Worm (Caenorhabditis elegans) whole organism, young adult: ENCODE measurements around the gene Y9C9A.8.
A peak's percentile ranks its signal among the peaks of the same experiment; 100 is the strongest.

Source experiments
- B0019.2 ChIP-seq: fragments of 200-800 bp; sonication (Bioruptor generic); conservative IDR thresholded peaks from 2 replicates; pipeline ENCODE4 v1.3.6; 2022; ENCODE audit warnings: missing genetic modification reagents, missing genetic modification characterization, missing compliant biosample characterization
- B0336.3 ChIP-seq: fragments of 200-800 bp; sonication (Bioruptor generic); IDR thresholded peaks from 2 replicates; pipeline ENCODE4 v1.3.6; 2022; ENCODE audit warnings: missing genetic modification characterization, missing compliant biosample characterization
- C17E4.6 ChIP-seq: fragments of 200-800 bp; sonication (Bioruptor generic); IDR thresholded peaks from 2 replicates; pipeline ENCODE4 v1.3.6; 2022; ENCODE audit warnings: missing genetic modification reagents, missing genetic modification characterization, missing compliant biosample characterization
- D2030.7 ChIP-seq: fragments of 200-800 bp; sonication (Bioruptor generic); IDR thresholded peaks from 2 replicates; pipeline ENCODE4 v1.3.6; 2022; ENCODE audit warnings: missing genetic modification reagents, missing genetic modification characterization, missing compliant biosample characterization
- F33H1.4 ChIP-seq: fragments of 200-800 bp; sonication (Bioruptor generic); IDR thresholded peaks from 2 replicates; pipeline ENCODE4 v1.3.6; 2022; ENCODE audit warnings: missing genetic modification reagents, missing genetic modification characterization, missing compliant biosample characterization
- F37B4.10 ChIP-seq: fragments of 200-800 bp; sonication (Bioruptor generic); IDR thresholded peaks from 2 replicates; pipeline ENCODE4 v1.3.6; 2022; ENCODE audit warnings: missing genetic modification characterization, missing compliant biosample characterization
- F49E8.2 ChIP-seq: sonication (generic microtip); optimal IDR thresholded peaks from 3 replicates; lab custom pipeline; 2017; ENCODE audit warnings: missing genetic modification characterization, mild to moderate bottlenecking, missing compliant biosample characterization, antibody characterized with exemption, moderate library complexity; ENCODE audit not compliant: insufficient read depth
- Y56A3A.18 ChIP-seq: fragments of 200-800 bp; sonication (Bioruptor generic); IDR thresholded peaks from 2 replicates; pipeline ENCODE4 v1.3.6; 2022; ENCODE audit warnings: missing genetic modification reagents, missing genetic modification characterization, missing compliant biosample characterization
- aptf-3 ChIP-seq: fragments of 200-800 bp; sonication (Bioruptor generic); IDR thresholded peaks from 2 replicates; pipeline ENCODE4 v1.3.6; 2022; ENCODE audit warnings: missing genetic modification characterization, missing compliant biosample characterization
- atf-7 ChIP-seq: sonication (generic microtip); optimal IDR thresholded peaks from 2 replicates; lab custom pipeline; 2017; ENCODE audit warnings: mild to moderate bottlenecking, missing genetic modification characterization, missing compliant biosample characterization
- attf-6 ChIP-seq: fragments of 200-800 bp; sonication (Bioruptor generic); IDR thresholded peaks from 2 replicates; pipeline ENCODE4 v1.3.6; 2022; ENCODE audit warnings: missing genetic modification reagents, missing genetic modification characterization, missing compliant biosample characterization
- ccch-3 ChIP-seq: fragments of 200-800 bp; sonication (Bioruptor generic); optimal IDR thresholded peaks from 2 replicates; lab custom pipeline; 2018; ENCODE audit warnings: mild to moderate bottlenecking, missing genetic modification characterization, missing compliant biosample characterization
- cebp-1 ChIP-seq, 2 experiments: fragments of 200-800 bp in 1 of 2; sonication (Bioruptor generic) in 1 of 2; sonication (generic microtip) in 1 of 2; IDR thresholded peaks in 1 of 2; optimal IDR thresholded peaks in 1 of 2; 2 replicates each; pipeline versions ENCODE4 v1.3.6 to Lab custom; 2017 to 2022; ENCODE audit warnings: missing compliant biosample characterization in 2 of 2, missing genetic modification characterization in 2 of 2, mild to moderate bottlenecking in 1 of 2, missing genetic modification reagents in 1 of 2, moderate library complexity in 1 of 2
- ceh-27 ChIP-seq: fragments of 200-800 bp; sonication (Bioruptor generic); optimal IDR thresholded peaks from 2 replicates; lab custom pipeline; 2018; ENCODE audit warnings: mild to moderate bottlenecking, missing genetic modification characterization, moderate library complexity, missing compliant biosample characterization
- ceh-40 ChIP-seq: fragments of 200-800 bp; sonication (Bioruptor generic); IDR thresholded peaks from 2 replicates; pipeline ENCODE4 v1.3.6; 2022; ENCODE audit warnings: missing genetic modification characterization, missing compliant biosample characterization
- ceh-58 ChIP-seq: fragments of 200-800 bp; sonication (Bioruptor generic); IDR thresholded peaks from 2 replicates; pipeline ENCODE4 v1.3.6; 2022; ENCODE audit warnings: missing genetic modification characterization, missing compliant biosample characterization
- egl-44 ChIP-seq: fragments of 200-800 bp; sonication (Bioruptor generic); IDR thresholded peaks from 2 replicates; pipeline ENCODE4 v1.3.6; 2022; ENCODE audit warnings: missing genetic modification reagents, missing genetic modification characterization, missing compliant biosample characterization
- fkh-3 ChIP-seq: sonication (generic microtip); optimal IDR thresholded peaks from 2 replicates; lab custom pipeline; 2016; ENCODE audit warnings: mild to moderate bottlenecking, missing genetic modification characterization, missing compliant biosample characterization
- him-1 ChIP-seq: sonication (generic microtip); optimal IDR thresholded peaks from 2 replicates; lab custom pipeline; 2016; ENCODE audit warnings: missing genotype, missing genetic modification reagents, missing genetic modification characterization, missing compliant biosample characterization
- hmg-1.2 ChIP-seq: fragments of 200-800 bp; sonication (Bioruptor generic); IDR thresholded peaks from 2 replicates; pipeline ENCODE4 v1.3.6; 2022; ENCODE audit warnings: missing genetic modification reagents, missing genetic modification characterization, missing compliant biosample characterization
- hrde-1 ChIP-seq: sonication (generic microtip); optimal IDR thresholded peaks from 2 replicates; lab custom pipeline; 2016; ENCODE audit warnings: missing genetic modification characterization, mild to moderate bottlenecking, missing compliant biosample characterization, moderate library complexity, missing genotype, missing genetic modification reagents, borderline replicate concordance
- lin-26 ChIP-seq: fragments of 200-800 bp; sonication (Bioruptor generic); IDR thresholded peaks from 2 replicates; pipeline ENCODE4 v1.3.6; 2022; ENCODE audit warnings: missing genetic modification reagents, missing genetic modification characterization, missing compliant biosample characterization
- lin-40 ChIP-seq: sonication (generic microtip); optimal IDR thresholded peaks from 2 replicates; lab custom pipeline; 2016; ENCODE audit warnings: missing genetic modification characterization, mild to moderate bottlenecking, missing compliant biosample characterization, missing genotype, missing genetic modification reagents
- lsl-1 ChIP-seq: fragments of 200-800 bp; sonication (Bioruptor generic); optimal IDR thresholded peaks from 2 replicates; lab custom pipeline; 2018; ENCODE audit warnings: mild to moderate bottlenecking, missing genetic modification characterization, moderate library complexity, missing compliant biosample characterization
- madf-10 ChIP-seq: sonication (generic microtip); optimal IDR thresholded peaks from 2 replicates; lab custom pipeline; 2016; ENCODE audit warnings: mild to moderate bottlenecking, missing genetic modification characterization, missing compliant biosample characterization
- madf-6 ChIP-seq: fragments of 200-800 bp; sonication (Bioruptor generic); IDR thresholded peaks from 2 replicates; pipeline ENCODE4 v1.3.6; 2022; ENCODE audit warnings: missing genetic modification reagents, missing genetic modification characterization, missing compliant biosample characterization
- mcd-1 ChIP-seq: fragments of 200-800 bp; sonication (Bioruptor generic); IDR thresholded peaks from 2 replicates; pipeline ENCODE4 v1.3.6; 2022; ENCODE audit warnings: missing genetic modification reagents, missing genetic modification characterization, missing compliant biosample characterization
- mes-4 ChIP-seq: sonication (generic microtip); optimal IDR thresholded peaks from 2 replicates; lab custom pipeline; 2016; ENCODE audit warnings: missing genotype, missing genetic modification characterization, missing compliant biosample characterization
- nfyb-1 ChIP-seq: fragments of 200-800 bp; sonication (Bioruptor generic); IDR thresholded peaks from 2 replicates; pipeline ENCODE4 v1.3.6; 2022; ENCODE audit warnings: missing genetic modification reagents, missing genetic modification characterization, missing compliant biosample characterization
- nhr-120 ChIP-seq: fragments of 200-800 bp; sonication (Bioruptor generic); IDR thresholded peaks from 2 replicates; pipeline ENCODE4 v1.3.6; 2022; ENCODE audit warnings: missing genetic modification characterization, missing compliant biosample characterization
- nhr-179 ChIP-seq: sonication (generic microtip); optimal IDR thresholded peaks from 2 replicates; lab custom pipeline; 2016; ENCODE audit warnings: mild to moderate bottlenecking, missing genetic modification characterization, missing compliant biosample characterization
- nhr-80 ChIP-seq: sonication (generic microtip); optimal IDR thresholded peaks from 2 replicates; lab custom pipeline; 2016; ENCODE audit warnings: missing genetic modification characterization, missing compliant biosample characterization
- nhr-90 ChIP-seq: sonication (generic microtip); optimal IDR thresholded peaks from 2 replicates; lab custom pipeline; 2016; ENCODE audit warnings: missing genotype, mild to moderate bottlenecking, missing genetic modification characterization, missing compliant biosample characterization
- rec-8 ChIP-seq, 2 experiments: sonication (generic microtip); optimal IDR thresholded peaks; 2 replicates each; lab custom pipeline; 2016; ENCODE audit warnings: mild to moderate bottlenecking in 2 of 2, missing genetic modification characterization in 2 of 2, missing genetic modification reagents in 2 of 2, missing genotype in 2 of 2, missing biosample characterization in 1 of 2, missing compliant biosample characterization in 1 of 2, moderate library complexity in 1 of 2
- repo-1 ChIP-seq: sonication (generic microtip); optimal IDR thresholded peaks from 2 replicates; lab custom pipeline; 2017; ENCODE audit warnings: mild to moderate bottlenecking, missing genetic modification characterization, missing compliant biosample characterization
- rpc-1 ChIP-seq, 2 experiments: fragments of 150-350 bp in 1 of 2; sonication (generic microtip) in 1 of 2; optimal IDR thresholded peaks; 2 replicates each; lab custom pipeline; 2014 to 2018; ENCODE audit warnings: missing biosample characterization in 1 of 2, missing genetic modification characterization in 1 of 2, missing genetic modification reagents in 1 of 2, missing genotype in 1 of 2
- snpc-1.1 ChIP-seq: sonication (generic microtip); optimal IDR thresholded peaks from 2 replicates; lab custom pipeline; 2017; ENCODE audit warnings: missing genetic modification characterization, mild to moderate bottlenecking, missing compliant biosample characterization, antibody characterized with exemption, moderate library complexity, missing genotype, missing genetic modification reagents; ENCODE audit not compliant: insufficient read depth
- snpc-1.3 ChIP-seq: sonication (generic microtip); optimal IDR thresholded peaks from 2 replicates; lab custom pipeline; 2017; ENCODE audit warnings: missing genetic modification characterization, mild to moderate bottlenecking, missing compliant biosample characterization, antibody characterized with exemption, moderate library complexity, missing genotype, missing genetic modification reagents; ENCODE audit not compliant: insufficient read depth
- somi-1 ChIP-seq: fragments of 200-800 bp; sonication (Bioruptor generic); optimal IDR thresholded peaks from 2 replicates; lab custom pipeline; 2018; ENCODE audit warnings: mild to moderate bottlenecking, missing genetic modification characterization, missing compliant biosample characterization
- tbp1 ChIP-seq: fragments of 200-800 bp; sonication (Bioruptor generic); optimal IDR thresholded peaks from 2 replicates; lab custom pipeline; 2018; ENCODE audit warnings: mild to moderate bottlenecking, missing genetic modification characterization, missing compliant biosample characterization
- tlf-1 ChIP-seq: fragments of 200-800 bp; sonication (Bioruptor generic); optimal IDR thresholded peaks from 2 replicates; lab custom pipeline; 2018; ENCODE audit warnings: mild to moderate bottlenecking, missing genetic modification characterization, missing compliant biosample characterization
- ztf-18 ChIP-seq: sonication (generic microtip); optimal IDR thresholded peaks from 2 replicates; lab custom pipeline; 2016; ENCODE audit warnings: missing genotype, mild to moderate bottlenecking, missing genetic modification characterization, missing compliant biosample characterization
- ztf-25 ChIP-seq: fragments of 200-800 bp; sonication (Bioruptor generic); IDR thresholded peaks from 2 replicates; pipeline ENCODE4 v1.3.6; 2022; ENCODE audit warnings: missing genetic modification reagents, missing genetic modification characterization, missing compliant biosample characterization
- ztf-26 ChIP-seq: sonication (generic microtip); optimal IDR thresholded peaks from 2 replicates; lab custom pipeline; 2017; ENCODE audit warnings: missing genetic modification characterization, missing compliant biosample characterization
- ztf-28 ChIP-seq: fragments of 200-800 bp; sonication (Bioruptor generic); IDR thresholded peaks from 2 replicates; pipeline ENCODE4 v1.3.6; 2022; ENCODE audit warnings: missing genetic modification reagents, missing genetic modification characterization, missing compliant biosample characterization
- ztf-3 ChIP-seq: fragments of 200-800 bp; sonication (Bioruptor generic); optimal IDR thresholded peaks from 2 replicates; lab custom pipeline; 2018; ENCODE audit warnings: mild to moderate bottlenecking, missing genetic modification characterization, missing compliant biosample characterization

Y9C9A.8 gene

DNA sequence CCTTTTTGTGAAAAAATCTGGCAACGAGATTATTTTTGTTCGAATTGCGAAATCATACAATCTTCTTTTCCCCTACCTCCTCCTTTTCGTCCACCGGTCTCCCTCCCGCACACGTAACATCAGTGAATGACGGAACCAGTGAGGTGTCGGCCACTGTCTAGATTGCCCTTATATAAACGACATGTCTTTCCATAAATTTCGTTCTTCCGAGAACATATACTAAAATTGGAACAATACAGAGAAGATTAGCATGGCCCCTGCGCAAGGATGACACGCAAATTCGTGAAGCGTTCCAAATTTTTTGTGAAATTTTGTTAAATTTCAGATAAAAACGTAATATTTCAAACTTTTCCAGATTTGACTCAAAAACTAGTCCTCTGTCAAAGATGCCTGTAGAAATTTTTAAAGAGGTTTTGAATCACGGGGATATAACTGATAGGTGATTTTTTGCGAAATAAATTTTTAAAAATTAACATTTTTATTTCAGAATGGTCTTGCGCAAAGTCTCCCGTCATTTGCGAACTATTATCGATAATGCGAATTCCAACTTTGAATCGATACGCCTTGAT lies 693 bp downstream of the Y9C9A.8 start (continued):
- TF ChIP-seq nhr-120 = 0 out of 2 replicates have a peak, but pooled peaks have one; percentile 49
- peak; percentile 44; the same call in 1 of the 2 replicates for TF ChIP-seq cebp-1 (GFP tag; IDR thresholded peaks at IDR 0.05; lab: Robert Waterston, UW)
- no peak for TF ChIP-seq cebp-1 (tag; optimal IDR thresholded peaks at IDR 0.05; lab: Kevin White, UChicago)
- TF ChIP-seq madf-10 (tag; lab: Kevin White, UChicago) = peak; percentile 18
- TF ChIP-seq fkh-3 (tag; lab: Kevin White, UChicago) = peak; percentile 45
- TF ChIP-seq madf-6 = no peak; the same call in 1 of the 2 replicates
- no peak for TF ChIP-seq ceh-27 (GFP tag; lab: Kevin White, UChicago)
- no peak for TF ChIP-seq nhr-179 (tag; lab: Kevin White, UChicago)
- no peak for TF ChIP-seq lin-40
- peak; percentile 83 for TF ChIP-seq tbp1 (GFP tag; lab: Kevin White, UChicago)
- peak; percentile 47 for TF ChIP-seq mes-4
- TF ChIP-seq F33H1.4 (GFP tag; lab: Robert Waterston, UW) = peak; percentile 46
- no peak for TF ChIP-seq ccch-3 (GFP tag; lab: Kevin White, UChicago)
- TF ChIP-seq ztf-28 (GFP tag; lab: Robert Waterston, UW) = no peak
- peak; percentile 85 for TF ChIP-seq rpc-1 (optimal IDR thresholded peaks at IDR 0.05; lab: Kevin White, UChicago)
- TF ChIP-seq rpc-1 (tag; optimal IDR thresholded peaks at IDR 0.05; lab: Kevin White, UChicago) = peak; percentile 84
- peak; percentile 80 for TF ChIP-seq hmg-1.2 (GFP tag; lab: Robert Waterston, UW)
- 0 out of 2 replicates have a peak, but pooled peaks have one; percentile 57 for TF ChIP-seq aptf-3 (GFP tag; lab: Robert Waterston, UW)
- no peak for TF ChIP-seq B0019.2 (GFP tag; lab: Robert Waterston, UW)
- TF ChIP-seq snpc-1.3 = peak; percentile 59
- TF ChIP-seq atf-7 = no peak
- no peak for TF ChIP-seq repo-1 (tag; lab: Kevin White, UChicago)
- TF ChIP-seq lin-26 = peak; percentile 91
- peak; percentile 71 for TF ChIP-seq F49E8.2 (tag; lab: Kevin White, UChicago)
- TF ChIP-seq C17E4.6 (GFP tag; lab: Robert Waterston, UW) = peak; percentile 48; the same call in 1 of the 2 replicates
- no peak for TF ChIP-seq ztf-3 (GFP tag; lab: Kevin White, UChicago)
- no peak; the same call in 1 of the 2 replicates for TF ChIP-seq D2030.7 (GFP tag; lab: Robert Waterston, UW)
- TF ChIP-seq hrde-1 (tag; lab: Kevin White, UChicago) = no peak
- TF ChIP-seq tlf-1 (GFP tag; lab: Kevin White, UChicago) = peak; percentile 11
- no peak for TF ChIP-seq somi-1 (GFP tag; lab: Kevin White, UChicago)
- TF ChIP-seq nhr-90 = peak; percentile 31
- TF ChIP-seq ztf-18 (tag; lab: Kevin White, UChicago) = peak; percentile 69
- peak; percentile 92 for TF ChIP-seq snpc-1.1 (tag; lab: Kevin White, UChicago)
- no peak for TF ChIP-seq ceh-58 (GFP tag; lab: Robert Waterston, UW)
- peak; percentile 39; the same call in 1 of the 2 replicates for TF ChIP-seq egl-44 (GFP tag; lab: Robert Waterston, UW)
- no peak for TF ChIP-seq nhr-80 (tag; lab: Kevin White, UChicago)
- no peak for TF ChIP-seq F37B4.10 (GFP tag; lab: Robert Waterston, UW)
- peak; percentile 34 for TF ChIP-seq lsl-1 (GFP tag; lab: Kevin White, UChicago)
- no peak for TF ChIP-seq B0336.3 (GFP tag; lab: Robert Waterston, UW)
- peak; percentile 89 for TF ChIP-seq attf-6 (GFP tag; lab: Robert Waterston, UW)
- TF ChIP-seq Y56A3A.18 = peak; percentile 93
- peak; percentile 37 for TF ChIP-seq him-1 (tag; lab: Kevin White, UChicago)
- TF ChIP-seq nfyb-1 (GFP tag; lab: Robert Waterston, UW) = no peak
- no peak for TF ChIP-seq rec-8 (tag; optimal IDR thresholded peaks at IDR 0.05; lab: Kevin White, UChicago)
- TF ChIP-seq ceh-40 (GFP tag; lab: Robert Waterston, UW) = peak; percentile 65; the same call in 1 of the 2 replicates
- TF ChIP-seq ztf-26 (tag; lab: Kevin White, UChicago) = peak; percentile 22
- 0 out of 2 replicates have a peak, but pooled peaks have one; percentile 54 for TF ChIP-seq ztf-25 (GFP tag; lab: Robert Waterston, UW)
- TF ChIP-seq mcd-1 (GFP tag; lab: Robert Waterston, UW) = no peak
